Worm (Caenorhabditis elegans) whole organism, young adult: ENCODE measurements around the gene let-4.

ENCODE experiments used
- B0019.2 ChIP-seq: fragments of 200-800 bp; sonication (Bioruptor generic); conservative IDR thresholded peaks from 2 replicates; pipeline ENCODE4 v1.3.6; 2022; ENCODE audit warnings: missing genetic modification reagents, missing genetic modification characterization, missing compliant biosample characterization
- F10E7.11 ChIP-seq: sonication (generic microtip); optimal IDR thresholded peaks from 2 replicates; lab custom pipeline; 2017; ENCODE audit warnings: mild to moderate bottlenecking, missing genetic modification characterization, moderate library complexity, missing compliant biosample characterization
- F23B12.7 ChIP-seq: sonication (generic microtip); optimal IDR thresholded peaks from 2 replicates; lab custom pipeline; 2017; ENCODE audit warnings: missing genetic modification characterization, mild to moderate bottlenecking, missing compliant biosample characterization, antibody characterized with exemption, moderate library complexity; ENCODE audit not compliant: insufficient read depth
- F33H1.4 ChIP-seq: fragments of 200-800 bp; sonication (Bioruptor generic); IDR thresholded peaks from 2 replicates; pipeline ENCODE4 v1.3.6; 2022; ENCODE audit warnings: missing genetic modification reagents, missing genetic modification characterization, missing compliant biosample characterization
- F57A8.1 ChIP-seq: fragments of 200-800 bp; sonication (Bioruptor generic); optimal IDR thresholded peaks from 2 replicates; lab custom pipeline; 2018; ENCODE audit warnings: mild to moderate bottlenecking, missing genetic modification characterization, moderate library complexity, missing compliant biosample characterization
- Y53F4B.3 ChIP-seq: fragments of 200-800 bp; sonication (Bioruptor generic); IDR thresholded peaks from 2 replicates; pipeline ENCODE4 v1.3.6; 2022; ENCODE audit warnings: missing genetic modification reagents, missing genetic modification characterization, missing compliant biosample characterization
- Y56A3A.18 ChIP-seq: fragments of 200-800 bp; sonication (Bioruptor generic); IDR thresholded peaks from 2 replicates; pipeline ENCODE4 v1.3.6; 2022; ENCODE audit warnings: missing genetic modification reagents, missing genetic modification characterization, missing compliant biosample characterization
- Y67H2A.10 ChIP-seq: fragments of 200-800 bp; sonication (Bioruptor generic); conservative IDR thresholded peaks from 2 replicates; pipeline ENCODE4 v1.3.6; 2022; ENCODE audit warnings: missing genetic modification reagents, missing genetic modification characterization, missing compliant biosample characterization
- Y79H2A.3 ChIP-seq: fragments of 200-800 bp; sonication (Bioruptor generic); conservative IDR thresholded peaks from 2 replicates; pipeline ENCODE4 v1.3.6; 2022; ENCODE audit warnings: missing genetic modification reagents, missing genetic modification characterization, missing compliant biosample characterization
- akir-1 ChIP-seq: fragments of 200-800 bp; sonication (Bioruptor generic); optimal IDR thresholded peaks from 2 replicates; lab custom pipeline; 2018; ENCODE audit warnings: mild to moderate bottlenecking, missing genetic modification characterization, moderate library complexity, missing compliant biosample characterization
- ama-1 ChIP-seq, 3 experiments: fragments of 150-350 bp in 1 of 3; sonication (generic microtip) in 2 of 3; optimal IDR thresholded peaks; 2 replicates each; lab custom pipeline; 2014 to 2018; ENCODE audit warnings: missing biosample characterization in 2 of 3, missing genetic modification characterization in 2 of 3, missing genetic modification reagents in 2 of 3
- aptf-2 ChIP-seq: fragments of 200-800 bp; sonication (Bioruptor generic); conservative IDR thresholded peaks from 2 replicates; pipeline ENCODE4 v1.3.6; 2022; ENCODE audit warnings: missing genetic modification reagents, missing genetic modification characterization, missing compliant biosample characterization
- athp-1 ChIP-seq: sonication (generic microtip); optimal IDR thresholded peaks from 2 replicates; lab custom pipeline; 2017; ENCODE audit warnings: mild to moderate bottlenecking, missing genetic modification characterization, missing compliant biosample characterization
- attf-6 ChIP-seq: fragments of 200-800 bp; sonication (Bioruptor generic); IDR thresholded peaks from 2 replicates; pipeline ENCODE4 v1.3.6; 2022; ENCODE audit warnings: missing genetic modification reagents, missing genetic modification characterization, missing compliant biosample characterization
- ceh-27 ChIP-seq: fragments of 200-800 bp; sonication (Bioruptor generic); optimal IDR thresholded peaks from 2 replicates; lab custom pipeline; 2018; ENCODE audit warnings: mild to moderate bottlenecking, missing genetic modification characterization, moderate library complexity, missing compliant biosample characterization
- ceh-79 ChIP-seq: sonication (generic microtip); optimal IDR thresholded peaks from 2 replicates; lab custom pipeline; 2017; ENCODE audit warnings: mild to moderate bottlenecking, missing genetic modification characterization, missing compliant biosample characterization
- ceh-91 ChIP-seq: fragments of 200-800 bp; sonication (Bioruptor generic); IDR thresholded peaks from 2 replicates; pipeline ENCODE4 v1.3.6; 2022; ENCODE audit warnings: missing genetic modification reagents, missing genetic modification characterization, missing compliant biosample characterization
- dpff-1 ChIP-seq: sonication (generic microtip); optimal IDR thresholded peaks from 2 replicates; lab custom pipeline; 2017; ENCODE audit warnings: mild to moderate bottlenecking, missing genetic modification characterization, missing compliant biosample characterization
- egl-44 ChIP-seq: fragments of 200-800 bp; sonication (Bioruptor generic); IDR thresholded peaks from 2 replicates; pipeline ENCODE4 v1.3.6; 2022; ENCODE audit warnings: missing genetic modification reagents, missing genetic modification characterization, missing compliant biosample characterization
- egrh-3 ChIP-seq: fragments of 200-800 bp; sonication (Bioruptor generic); IDR thresholded peaks from 2 replicates; pipeline ENCODE4 v1.3.6; 2022; ENCODE audit warnings: missing genetic modification reagents, missing genetic modification characterization, missing compliant biosample characterization
- gei-17 ChIP-seq: fragments of 200-800 bp; sonication (Bioruptor generic); optimal IDR thresholded peaks from 2 replicates; lab custom pipeline; 2018; ENCODE audit warnings: mild to moderate bottlenecking, missing genetic modification characterization, missing compliant biosample characterization
- let-607 ChIP-seq, 2 experiments: fragments of 200-800 bp in 1 of 2; sonication (Bioruptor generic) in 1 of 2; sonication (generic microtip) in 1 of 2; optimal IDR thresholded peaks; 2 replicates each; lab custom pipeline; 2016 to 2018; ENCODE audit warnings: mild to moderate bottlenecking in 2 of 2, missing compliant biosample characterization in 2 of 2, missing genetic modification characterization in 2 of 2, moderate library complexity in 2 of 2, missing genotype in 1 of 2
- lin-35 ChIP-seq, 3 experiments: fragments of 150-350 bp in 2 of 3; sonication (generic microtip) in 1 of 3; optimal IDR thresholded peaks; 2 replicates each; lab custom pipeline; 2014 to 2018; ENCODE audit warnings: missing biosample characterization in 3 of 3, missing genetic modification characterization in 3 of 3, missing genetic modification reagents in 3 of 3
- lin-40 ChIP-seq: sonication (generic microtip); optimal IDR thresholded peaks from 2 replicates; lab custom pipeline; 2016; ENCODE audit warnings: missing genetic modification characterization, mild to moderate bottlenecking, missing compliant biosample characterization, missing genotype, missing genetic modification reagents
- lsl-1 ChIP-seq: fragments of 200-800 bp; sonication (Bioruptor generic); optimal IDR thresholded peaks from 2 replicates; lab custom pipeline; 2018; ENCODE audit warnings: mild to moderate bottlenecking, missing genetic modification characterization, moderate library complexity, missing compliant biosample characterization
- lsy-27 ChIP-seq: sonication (generic microtip); optimal IDR thresholded peaks from 2 replicates; lab custom pipeline; 2017; ENCODE audit warnings: missing genetic modification characterization, mild to moderate bottlenecking, missing compliant biosample characterization, antibody characterized with exemption, missing genotype, borderline replicate concordance; ENCODE audit not compliant: insufficient read depth
- madf-3 ChIP-seq: fragments of 200-800 bp; sonication (Bioruptor generic); IDR thresholded peaks from 2 replicates; pipeline ENCODE4 v1.3.6; 2022; ENCODE audit warnings: missing genetic modification reagents, missing genetic modification characterization, missing compliant biosample characterization
- madf-6 ChIP-seq: fragments of 200-800 bp; sonication (Bioruptor generic); IDR thresholded peaks from 2 replicates; pipeline ENCODE4 v1.3.6; 2022; ENCODE audit warnings: missing genetic modification reagents, missing genetic modification characterization, missing compliant biosample characterization
- mcd-1 ChIP-seq: fragments of 200-800 bp; sonication (Bioruptor generic); IDR thresholded peaks from 2 replicates; pipeline ENCODE4 v1.3.6; 2022; ENCODE audit warnings: missing genetic modification reagents, missing genetic modification characterization, missing compliant biosample characterization
- mes-4 ChIP-seq: sonication (generic microtip); optimal IDR thresholded peaks from 2 replicates; lab custom pipeline; 2016; ENCODE audit warnings: missing genotype, missing genetic modification characterization, missing compliant biosample characterization
- nfya-1 ChIP-seq: sonication (generic microtip); optimal IDR thresholded peaks from 2 replicates; lab custom pipeline; 2017; ENCODE audit warnings: antibody characterized with exemption, missing compliant biosample characterization, missing genetic modification characterization, borderline replicate concordance; ENCODE audit not compliant: insufficient read depth
- nhr-120 ChIP-seq: fragments of 200-800 bp; sonication (Bioruptor generic); IDR thresholded peaks from 2 replicates; pipeline ENCODE4 v1.3.6; 2022; ENCODE audit warnings: missing genetic modification characterization, missing compliant biosample characterization
- nhr-80 ChIP-seq: sonication (generic microtip); optimal IDR thresholded peaks from 2 replicates; lab custom pipeline; 2016; ENCODE audit warnings: missing genetic modification characterization, missing compliant biosample characterization
- pbrm-1 ChIP-seq: fragments of 200-800 bp; sonication (Bioruptor generic); IDR thresholded peaks from 2 replicates; pipeline ENCODE4 v1.3.6; 2022; ENCODE audit warnings: missing genetic modification reagents, missing genetic modification characterization, missing compliant biosample characterization
- rec-8 ChIP-seq, 2 experiments: sonication (generic microtip); optimal IDR thresholded peaks; 2 replicates each; lab custom pipeline; 2016; ENCODE audit warnings: mild to moderate bottlenecking in 2 of 2, missing genetic modification characterization in 2 of 2, missing genetic modification reagents in 2 of 2, missing genotype in 2 of 2, missing biosample characterization in 1 of 2, missing compliant biosample characterization in 1 of 2, moderate library complexity in 1 of 2
- snpc-1.1 ChIP-seq: sonication (generic microtip); optimal IDR thresholded peaks from 2 replicates; lab custom pipeline; 2017; ENCODE audit warnings: missing genetic modification characterization, mild to moderate bottlenecking, missing compliant biosample characterization, antibody characterized with exemption, moderate library complexity, missing genotype, missing genetic modification reagents; ENCODE audit not compliant: insufficient read depth
- snpc-1.3 ChIP-seq: sonication (generic microtip); optimal IDR thresholded peaks from 2 replicates; lab custom pipeline; 2017; ENCODE audit warnings: missing genetic modification characterization, mild to moderate bottlenecking, missing compliant biosample characterization, antibody characterized with exemption, moderate library complexity, missing genotype, missing genetic modification reagents; ENCODE audit not compliant: insufficient read depth
- sptf-2 ChIP-seq: fragments of 200-800 bp; sonication (Bioruptor generic); optimal IDR thresholded peaks from 2 replicates; lab custom pipeline; 2018; ENCODE audit warnings: mild to moderate bottlenecking, missing genetic modification characterization, missing compliant biosample characterization
- tbp1 ChIP-seq: fragments of 200-800 bp; sonication (Bioruptor generic); optimal IDR thresholded peaks from 2 replicates; lab custom pipeline; 2018; ENCODE audit warnings: mild to moderate bottlenecking, missing genetic modification characterization, missing compliant biosample characterization
- xnd-1 ChIP-seq: sonication (generic microtip); optimal IDR thresholded peaks from 2 replicates; lab custom pipeline; 2016; ENCODE audit warnings: missing genotype, missing genetic modification reagents, missing genetic modification characterization, missing compliant biosample characterization
- zfh-2 ChIP-seq: fragments of 200-800 bp; sonication (Bioruptor generic); conservative IDR thresholded peaks from 2 replicates; pipeline ENCODE4 v1.3.6; 2022; ENCODE audit warnings: missing genetic modification reagents, missing genetic modification characterization, missing compliant biosample characterization
- zim-3 ChIP-seq: sonication (generic microtip); optimal IDR thresholded peaks from 2 replicates; lab custom pipeline; 2017; ENCODE audit warnings: mild to moderate bottlenecking, missing genetic modification characterization, moderate library complexity, missing compliant biosample characterization
- ztf-18 ChIP-seq: sonication (generic microtip); optimal IDR thresholded peaks from 2 replicates; lab custom pipeline; 2016; ENCODE audit warnings: missing genotype, mild to moderate bottlenecking, missing genetic modification characterization, missing compliant biosample characterization
- ztf-28 ChIP-seq: fragments of 200-800 bp; sonication (Bioruptor generic); IDR thresholded peaks from 2 replicates; pipeline ENCODE4 v1.3.6; 2022; ENCODE audit warnings: missing genetic modification reagents, missing genetic modification characterization, missing compliant biosample characterization
- ztf-3 ChIP-seq: fragments of 200-800 bp; sonication (Bioruptor generic); optimal IDR thresholded peaks from 2 replicates; lab custom pipeline; 2018; ENCODE audit warnings: mild to moderate bottlenecking, missing genetic modification characterization, missing compliant biosample characterization

let-4 gene

ce11 chrX:14599245-14599644 lies 21.5 kb downstream of the let-4 start, which contains the start of gene C44H4.6:
Gene C44H4.6, minus strand, starts transcription at chrX:14599345.
- TF ChIP-seq nhr-120 (GFP tag; lab: Robert Waterston, UW): no peak
- no peak for TF ChIP-seq Y53F4B.3
- no peak for TF ChIP-seq zim-3
- TF ChIP-seq madf-6 (GFP tag; lab: Robert Waterston, UW): no peak
- no peak for TF ChIP-seq athp-1 (tag; lab: Kevin White, UChicago)
- TF ChIP-seq F57A8.1 (GFP tag; lab: Kevin White, UChicago): no peak
- TF ChIP-seq F23B12.7 (tag; lab: Kevin White, UChicago): no peak
- TF ChIP-seq F33H1.4: no peak

- TF ChIP-seq ceh-79 (tag; lab: Kevin White, UChicago): no peak
- TF ChIP-seq mcd-1 (GFP tag; lab: Robert Waterston, UW): 0 out of 2 replicates have a peak, but pooled peaks have one; percentile 27
- TF ChIP-seq sptf-2 (GFP tag; lab: Kevin White, UChicago): no peak
- TF ChIP-seq mes-4 (tag; lab: Kevin White, UChicago): no peak
- no peak for TF ChIP-seq nfya-1 (tag; lab: Kevin White, UChicago)
- TF ChIP-seq madf-3 (GFP tag; lab: Robert Waterston, UW): no peak
- 0 out of 2 replicates have a peak, but pooled peaks have one; percentile 18 for TF ChIP-seq egl-44 (GFP tag; lab: Robert Waterston, UW)
- TF ChIP-seq nhr-120 (GFP tag; lab: Robert Waterston, UW): no peak
- TF ChIP-seq lsl-1 (GFP tag; lab: Kevin White, UChicago): no peak
- TF ChIP-seq snpc-1.1 (tag; lab: Kevin White, UChicago): no peak
- TF ChIP-seq akir-1: peak; percentile 8
- TF ChIP-seq snpc-1.3 (tag; lab: Kevin White, UChicago): peak; percentile 5
- no peak for TF ChIP-seq Y56A3A.18
- TF ChIP-seq F10E7.11 (tag; lab: Kevin White, UChicago): no peak
- TF ChIP-seq gei-17: peak; percentile 41
- TF ChIP-seq tbp1 (GFP tag; lab: Kevin White, UChicago): no peak
- no peak for TF ChIP-seq lsy-27 (tag; lab: Kevin White, UChicago)
- TF ChIP-seq egrh-3 (GFP tag; lab: Robert Waterston, UW): peak; percentile 61
- TF ChIP-seq pbrm-1 (GFP tag; lab: Robert Waterston, UW): no peak; the same call in 1 of the 2 replicates
- no peak for TF ChIP-seq attf-6 (GFP tag; lab: Robert Waterston, UW)
- peak; percentile 69 for TF ChIP-seq ceh-27
- TF ChIP-seq Y53F4B.3: no peak
- TF ChIP-seq rec-8 (tag; optimal IDR thresholded peaks at IDR 0.05; lab: Kevin White, UChicago): no peak
- no peak for TF ChIP-seq ama-1 (optimal IDR thresholded peaks at IDR 0.05; lab: Kevin White, UChicago)
- TF ChIP-seq ama-1 (GFP tag; optimal IDR thresholded peaks at IDR 0.05; lab: Kevin White, UChicago): no peak
- TF ChIP-seq aptf-2 (GFP tag; lab: Robert Waterston, UW): no peak
- no peak for TF ChIP-seq Y79H2A.3 (GFP tag; lab: Robert Waterston, UW)
- no peak for TF ChIP-seq Y67H2A.10 (GFP tag; lab: Robert Waterston, UW)
- no peak for TF ChIP-seq F57A8.1 (GFP tag; lab: Kevin White, UChicago)
- peak in 1 of 2 experiments; percentile 47 for TF ChIP-seq let-607 (tag; optimal IDR thresholded peaks at IDR 0.05; lab: Kevin White, UChicago)
- peak; percentile 92 for TF ChIP-seq nhr-80 (tag; lab: Kevin White, UChicago)
- no peak for TF ChIP-seq zfh-2 (GFP tag; lab: Robert Waterston, UW)
- no peak for TF ChIP-seq xnd-1 (tag; lab: Kevin White, UChicago)
- no peak for TF ChIP-seq B0019.2 (GFP tag; lab: Robert Waterston, UW)
- TF ChIP-seq dpff-1 (tag; lab: Kevin White, UChicago): no peak
- no peak for TF ChIP-seq lin-35 (GFP tag; optimal IDR thresholded peaks at IDR 0.05; lab: Kevin White, UChicago)
- TF ChIP-seq ztf-3: no peak
- peak; percentile 58 for TF ChIP-seq lin-40 (tag; lab: Kevin White, UChicago)
- no peak for TF ChIP-seq ztf-28 (GFP tag; lab: Robert Waterston, UW)
- no peak for TF ChIP-seq ztf-18 (tag; lab: Kevin White, UChicago)
- TF ChIP-seq ceh-91: no peak
Observed at ce11 chrX:14602676-14603075, 24.9 kb downstream of the let-4 start, which contains the start of gene eor-2. Gene eor-2, plus strand, starts transcription at chrX:14603017.
